Worm (Caenorhabditis elegans) whole organism, L2 larva: ENCODE measurements around the gene F43C11.2.

Experiments
- C34F6.9 ChIP-seq: fragments of 150-350 bp; optimal IDR thresholded peaks from 2 replicates; lab custom pipeline; 2014; ENCODE audit warnings: missing biosample characterization, missing genetic modification characterization
- F13H6.1 ChIP-seq: sonication (generic microtip); optimal IDR thresholded peaks from 2 replicates; lab custom pipeline; 2016; ENCODE audit warnings: missing genetic modification characterization, missing compliant biosample characterization
- R02D3.7 ChIP-seq: fragments of 150-350 bp; optimal IDR thresholded peaks from 2 replicates; lab custom pipeline; 2014; ENCODE audit warnings: missing biosample characterization, missing genetic modification characterization
- Y55F3AM.14 ChIP-seq: fragments of 200-800 bp; sonication (Bioruptor generic); optimal IDR thresholded peaks from 2 replicates; lab custom pipeline; 2018; ENCODE audit warnings: mild to moderate bottlenecking, missing genetic modification characterization, missing compliant biosample characterization
- ZK546.5 ChIP-seq: sonication (generic microtip); optimal IDR thresholded peaks from 2 replicates; lab custom pipeline; 2017; ENCODE audit warnings: missing biosample characterization, missing genetic modification characterization
- ama-1 ChIP-seq: fragments of 150-350 bp; optimal IDR thresholded peaks from 2 replicates; lab custom pipeline; 2018; ENCODE audit warnings: inconsistent platforms
- ceh-16 ChIP-seq: fragments of 150-350 bp; optimal IDR thresholded peaks from 2 replicates; lab custom pipeline; 2014; ENCODE audit warnings: missing biosample characterization, missing genetic modification characterization
- ceh-82 ChIP-seq: fragments of 150-350 bp; optimal IDR thresholded peaks from 2 replicates; lab custom pipeline; 2014; ENCODE audit warnings: missing biosample characterization, missing genetic modification characterization
- crh-2 ChIP-seq: sonication (generic microtip); optimal IDR thresholded peaks from 2 replicates; lab custom pipeline; 2017; ENCODE audit warnings: missing biosample characterization, missing genetic modification characterization
- elt-1 ChIP-seq: fragments of 150-350 bp; optimal IDR thresholded peaks from 2 replicates; lab custom pipeline; 2014; ENCODE audit warnings: missing biosample characterization, missing genetic modification characterization
- elt-3 ChIP-seq: sonication (generic microtip); optimal IDR thresholded peaks from 2 replicates; lab custom pipeline; 2017; ENCODE audit warnings: missing biosample characterization, missing genetic modification characterization
- fos-1 ChIP-seq: fragments of 150-350 bp; optimal IDR thresholded peaks from 2 replicates; lab custom pipeline; 2014; ENCODE audit warnings: missing biosample characterization, missing genetic modification characterization
- gmeb-1 ChIP-seq: fragments of 150-350 bp; optimal IDR thresholded peaks from 2 replicates; lab custom pipeline; 2014; ENCODE audit warnings: missing biosample characterization, missing genetic modification characterization
- lin-11 ChIP-seq: fragments of 150-350 bp; sonication (generic microtip); optimal IDR thresholded peaks from 2 replicates; lab custom pipeline; 2014; ENCODE audit warnings: missing biosample characterization, missing genetic modification characterization, inconsistent platforms, mixed read lengths
- lin-13 ChIP-seq: fragments of 150-350 bp; optimal IDR thresholded peaks from 2 replicates; lab custom pipeline; 2014; ENCODE audit warnings: missing biosample characterization, missing genetic modification reagents, missing genetic modification characterization
- lin-39 ChIP-seq: fragments of 150-350 bp; optimal IDR thresholded peaks from 2 replicates; lab custom pipeline; 2014; ENCODE audit warnings: missing biosample characterization, missing genetic modification reagents, missing genetic modification characterization
- lsy-2 ChIP-seq, 2 experiments: fragments of 150-350 bp in 1 of 2; sonication (generic microtip) in 1 of 2; optimal IDR thresholded peaks; 2 replicates each; lab custom pipeline; 2014 to 2017; ENCODE audit warnings: missing biosample characterization in 2 of 2, missing genetic modification characterization in 2 of 2
- mab-5 ChIP-seq: fragments of 150-350 bp; optimal IDR thresholded peaks from 2 replicates; lab custom pipeline; 2014; ENCODE audit warnings: missing biosample characterization, missing genetic modification characterization
- nhr-11 ChIP-seq: fragments of 150-350 bp; optimal IDR thresholded peaks from 2 replicates; lab custom pipeline; 2014; ENCODE audit warnings: missing biosample characterization, missing genetic modification characterization
- nhr-12 ChIP-seq: fragments of 150-350 bp; optimal IDR thresholded peaks from 2 replicates; lab custom pipeline; 2014; ENCODE audit warnings: missing biosample characterization, missing genetic modification characterization
- nhr-129 ChIP-seq: fragments of 150-350 bp; optimal IDR thresholded peaks from 2 replicates; lab custom pipeline; 2014; ENCODE audit warnings: missing biosample characterization, missing genetic modification characterization
- nhr-23 ChIP-seq: fragments of 150-350 bp; optimal IDR thresholded peaks from 2 replicates; lab custom pipeline; 2014; ENCODE audit warnings: missing biosample characterization, missing genetic modification reagents, missing genetic modification characterization
- nhr-237 ChIP-seq: fragments of 150-350 bp; optimal IDR thresholded peaks from 2 replicates; lab custom pipeline; 2014; ENCODE audit warnings: missing biosample characterization, missing genetic modification characterization
- nhr-25 ChIP-seq: fragments of 150-350 bp; sonication (generic microtip); optimal IDR thresholded peaks from 3 replicates; lab custom pipeline; 2014; ENCODE audit warnings: missing biosample characterization, missing genetic modification characterization
- nhr-77 ChIP-seq: fragments of 150-350 bp; optimal IDR thresholded peaks from 2 replicates; lab custom pipeline; 2014; ENCODE audit warnings: missing biosample characterization, missing genetic modification characterization
- peb-1 ChIP-seq: fragments of 150-350 bp; optimal IDR thresholded peaks from 2 replicates; lab custom pipeline; 2014; ENCODE audit warnings: missing biosample characterization, missing genetic modification characterization
- sem-4 ChIP-seq: fragments of 150-350 bp; optimal IDR thresholded peaks from 2 replicates; lab custom pipeline; 2014; ENCODE audit warnings: missing biosample characterization, missing genetic modification reagents, missing genetic modification characterization
- skn-1 ChIP-seq: sonication (generic microtip); optimal IDR thresholded peaks from 2 replicates; lab custom pipeline; 2017; ENCODE audit warnings: missing biosample characterization, missing genetic modification characterization
- sma-3 ChIP-seq: sonication (generic microtip); optimal IDR thresholded peaks from 2 replicates; lab custom pipeline; 2016; ENCODE audit warnings: missing genetic modification reagents, missing genetic modification characterization, missing compliant biosample characterization
- sma-9 ChIP-seq, 2 experiments: fragments of 150-350 bp in 1 of 2; sonication (generic microtip) in 1 of 2; optimal IDR thresholded peaks; 2 replicates each; lab custom pipeline; 2014 to 2016; ENCODE audit warnings: missing genetic modification characterization in 2 of 2, mild to moderate bottlenecking in 1 of 2, missing biosample characterization in 1 of 2, missing compliant biosample characterization in 1 of 2, missing genetic modification reagents in 1 of 2, moderate library complexity in 1 of 2
- unc-39 ChIP-seq: fragments of 150-350 bp; optimal IDR thresholded peaks from 2 replicates; lab custom pipeline; 2014; ENCODE audit warnings: missing biosample characterization, missing genetic modification characterization
- unc-55 ChIP-seq: fragments of 150-350 bp; sonication (generic microtip); optimal IDR thresholded peaks from 3 replicates; lab custom pipeline; 2014; ENCODE audit warnings: missing biosample characterization, missing genetic modification reagents, missing genetic modification characterization
- unc-62 ChIP-seq: fragments of 150-350 bp; optimal IDR thresholded peaks from 2 replicates; lab custom pipeline; 2014; ENCODE audit warnings: missing biosample characterization, missing genetic modification reagents, missing genetic modification characterization
- zag-1 ChIP-seq: fragments of 150-350 bp; optimal IDR thresholded peaks from 2 replicates; lab custom pipeline; 2014; ENCODE audit warnings: missing biosample characterization, missing genetic modification characterization
- ztf-1 ChIP-seq: fragments of 200-800 bp; sonication (Bioruptor generic); conservative IDR thresholded peaks from 2 replicates; pipeline ENCODE4 v1.3.6; 2022; ENCODE audit warnings: missing genetic modification characterization, missing compliant biosample characterization
- ztf-11 ChIP-seq: sonication (generic microtip); optimal IDR thresholded peaks from 2 replicates; lab custom pipeline; 2017; ENCODE audit warnings: missing biosample characterization, missing genetic modification characterization
- ztf-4 ChIP-seq: fragments of 150-350 bp; optimal IDR thresholded peaks from 2 replicates; lab custom pipeline; 2014; ENCODE audit warnings: missing biosample characterization, missing genetic modification characterization

The F43C11.2 gene

DNA sequence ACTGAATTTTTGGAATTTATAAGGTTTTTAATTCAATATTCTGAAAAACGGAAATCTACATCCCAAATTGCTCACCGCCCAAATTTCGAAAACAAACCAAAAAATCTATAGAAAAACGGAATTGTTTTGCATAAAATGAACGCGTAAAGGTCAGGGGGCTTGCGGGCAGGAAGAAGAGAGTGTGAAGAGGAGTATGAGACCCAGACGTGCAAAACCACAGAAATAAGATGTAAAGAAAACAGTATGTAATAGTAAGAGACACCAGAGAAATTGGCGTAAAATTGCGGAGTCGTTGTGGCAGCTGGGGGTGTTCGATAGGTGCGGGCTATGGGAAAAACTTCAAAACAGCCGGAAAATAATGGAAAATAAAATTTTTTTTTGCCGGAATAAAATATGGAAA, 13.6 kb upstream of the F43C11.2 start:
- TF ChIP-seq skn-1 (tag; lab: Kevin White, UChicago) (no peak), lsy-2 (tag; optimal IDR thresholded peaks at IDR 0.05; lab: Kevin White, UChicago) (peak in 1 of 2 experiments; percentile 38), gmeb-1 (tag; lab: Kevin White, UChicago) (no peak), ztf-4 (no peak), crh-2 (tag; lab: Kevin White, UChicago) (peak; percentile 14), ztf-11 (no peak), zag-1 (no peak), F13H6.1 (no peak), mab-5 (tag; lab: Kevin White, UChicago) (no peak), fos-1 (no peak), nhr-25 (tag; lab: Kevin White, UChicago) (no peak), unc-55 (GFP tag; lab: Kevin White, UChicago) (peak; percentile 26), lin-11 (no peak), ZK546.5 (tag; lab: Kevin White, UChicago) (no peak), ama-1 (lab: Kevin White, UChicago) (no peak)

DNA sequence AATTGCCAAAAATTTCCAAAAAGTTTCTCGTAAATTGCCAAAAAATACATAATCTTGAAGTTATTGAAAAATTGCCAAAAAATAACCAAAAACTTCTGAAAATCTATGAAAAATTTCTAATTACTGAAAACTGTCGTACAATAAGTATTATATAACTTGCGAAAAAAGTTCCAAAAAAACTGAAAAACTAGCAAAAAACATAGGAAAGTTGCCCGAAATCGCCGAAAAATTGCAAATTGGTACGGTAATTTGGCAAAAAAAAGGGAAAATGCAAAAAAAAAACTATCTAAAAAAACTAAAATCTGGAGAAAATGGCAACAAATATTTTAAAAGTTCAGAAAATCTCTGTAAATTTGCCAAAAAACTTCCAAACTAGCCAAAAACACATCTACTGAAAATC, 13.1 kb upstream of the F43C11.2 start, which contains the start of gene enri-1:
enri-1 (minus strand) TSS at position 101 of the 400 bp plus-strand sequence.
- TF ChIP-seq fos-1 = no peak
- no peak for TF ChIP-seq C34F6.9
- no peak for TF ChIP-seq R02D3.7 (tag; lab: Kevin White, UChicago)
- TF ChIP-seq unc-39 (tag; lab: Kevin White, UChicago) = no peak
- no peak for TF ChIP-seq ztf-11
- TF ChIP-seq mab-5 (tag; lab: Kevin White, UChicago) = no peak
- no peak for TF ChIP-seq sma-3
- no peak for TF ChIP-seq lsy-2 (tag; optimal IDR thresholded peaks at IDR 0.05; lab: Kevin White, UChicago)
- no peak for TF ChIP-seq nhr-23 (tag; lab: Kevin White, UChicago)
- no peak for TF ChIP-seq crh-2 (tag; lab: Kevin White, UChicago)
- TF ChIP-seq lin-13 = no peak
- no peak for TF ChIP-seq unc-62
- no peak for TF ChIP-seq ceh-82 (tag; lab: Kevin White, UChicago)
- no peak for TF ChIP-seq nhr-237 (tag; lab: Kevin White, UChicago)
- no peak for TF ChIP-seq ZK546.5 (tag; lab: Kevin White, UChicago)
- no peak for TF ChIP-seq elt-1 (tag; lab: Kevin White, UChicago)
- TF ChIP-seq, all 48 proteins: peak for 0

DNA sequence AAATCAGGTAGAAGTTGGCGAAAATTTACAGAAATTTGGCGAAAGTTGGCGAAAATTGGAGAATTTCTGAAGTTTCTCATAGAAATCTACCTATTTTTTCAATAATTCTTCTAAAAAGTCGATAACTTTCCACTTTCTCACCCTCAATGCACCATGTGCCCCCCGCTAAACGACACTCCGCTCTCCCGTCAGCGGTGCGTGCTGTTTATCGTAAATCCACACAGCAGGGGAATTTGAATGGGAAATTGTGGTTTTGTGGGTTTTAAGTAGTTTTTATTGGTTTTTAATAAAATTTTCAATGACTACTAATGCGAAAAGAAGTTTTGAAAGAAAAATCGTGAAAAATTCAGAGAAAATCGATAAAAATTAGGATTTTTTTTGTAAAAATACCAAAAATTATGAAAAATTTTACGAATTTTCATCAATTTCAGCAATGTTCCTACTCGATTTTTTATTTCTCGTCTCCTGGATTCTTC, 12.5 kb upstream of the F43C11.2 start, which contains the start of gene F43C11.6:
F43C11.6 (plus strand) TSS at position 426 of the 476 bp plus-strand sequence.
- TF ChIP-seq nhr-23 (tag; lab: Kevin White, UChicago) = no peak
- no peak for TF ChIP-seq gmeb-1 (tag; lab: Kevin White, UChicago)
- TF ChIP-seq crh-2 (tag; lab: Kevin White, UChicago) = peak; percentile 9
- peak; percentile 16 for TF ChIP-seq C34F6.9
- TF ChIP-seq lin-13 = peak; percentile 42
- peak; percentile 13 for TF ChIP-seq nhr-129 (tag; lab: Kevin White, UChicago)
- TF ChIP-seq R02D3.7 (tag; lab: Kevin White, UChicago) = peak; percentile 69
- TF ChIP-seq unc-55 (GFP tag; lab: Kevin White, UChicago) = peak; percentile 62
- peak in 1 of 2 experiments; percentile 61 for TF ChIP-seq lsy-2 (tag; optimal IDR thresholded peaks at IDR 0.05; lab: Kevin White, UChicago)

DNA sequence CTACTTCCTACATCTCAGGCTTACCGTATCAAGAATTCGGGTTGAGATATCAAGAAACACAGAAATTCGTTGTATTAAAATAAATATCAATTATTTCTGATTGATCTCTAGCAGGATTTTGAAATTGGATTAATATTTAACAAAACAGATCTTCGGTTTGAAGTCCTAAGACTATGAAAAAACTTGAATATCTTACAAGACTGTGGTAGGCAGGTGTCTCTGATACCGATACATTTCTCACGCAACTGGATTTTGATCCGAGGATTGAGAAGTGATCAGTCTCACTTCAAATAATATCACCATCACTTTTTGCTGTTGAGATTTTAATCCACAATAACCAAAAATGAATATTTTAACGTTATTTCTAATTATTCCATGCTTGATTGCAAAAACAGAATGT, 7.9 kb upstream of the F43C11.2 start, which contains the start of gene F43C11.4:
F43C11.4 (plus strand) TSS at position 301 of the 400 bp plus-strand sequence.
- TF ChIP-seq crh-2 (tag; lab: Kevin White, UChicago) = no peak
- TF ChIP-seq ceh-16 (tag; lab: Kevin White, UChicago) = no peak
- no peak for TF ChIP-seq ama-1 (lab: Kevin White, UChicago)
- no peak for TF ChIP-seq elt-3 (tag; lab: Kevin White, UChicago)
- TF ChIP-seq unc-62 = no peak
- TF ChIP-seq lin-13 = no peak
- TF ChIP-seq lin-39 (tag; lab: Kevin White, UChicago) = no peak
- TF ChIP-seq peb-1 (tag; lab: Kevin White, UChicago) = no peak
- no peak for TF ChIP-seq sma-9 (GFP tag; optimal IDR thresholded peaks at IDR 0.05; lab: Kevin White, UChicago)
- no peak for TF ChIP-seq sma-9 (tag; optimal IDR thresholded peaks at IDR 0.05; lab: Kevin White, UChicago)
- TF ChIP-seq nhr-77 (tag; lab: Kevin White, UChicago) = no peak
- TF ChIP-seq nhr-25 (tag; lab: Kevin White, UChicago) = no peak
- TF ChIP-seq, all 48 proteins: peak for 0

DNA sequence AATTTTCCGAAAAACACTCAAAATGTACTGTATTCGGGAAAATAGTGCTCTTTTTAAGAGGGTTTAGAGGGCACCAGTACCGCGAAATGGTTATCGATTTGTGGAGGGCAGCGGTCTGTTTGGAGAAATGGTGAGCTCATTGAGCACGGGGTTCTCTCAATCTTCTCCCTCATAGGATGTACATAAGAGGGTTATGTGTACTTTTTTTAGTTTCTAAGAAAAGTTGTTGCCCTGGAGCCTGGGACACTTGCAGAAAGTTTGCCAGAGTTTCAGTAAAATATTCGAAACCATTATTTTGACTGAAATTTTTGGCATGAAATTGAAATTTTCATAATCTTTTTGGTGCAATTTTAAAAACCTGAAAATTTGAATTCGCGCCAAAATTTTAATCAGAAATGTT, 2.0 kb upstream of the F43C11.2 start, which contains the start of gene F43C11.10:
F43C11.10 (minus strand) TSS at position 101 of the 400 bp plus-strand sequence.
- TF ChIP-seq unc-55 (GFP tag; lab: Kevin White, UChicago) (no peak), ama-1 (lab: Kevin White, UChicago) (no peak), nhr-23 (tag; lab: Kevin White, UChicago) (no peak), nhr-12 (no peak), Y55F3AM.14 (GFP tag; lab: Kevin White, UChicago) (no peak), lsy-2 (tag; optimal IDR thresholded peaks at IDR 0.05; lab: Kevin White, UChicago) (no peak), unc-62 (no peak), nhr-77 (tag; lab: Kevin White, UChicago) (no peak), R02D3.7 (tag; lab: Kevin White, UChicago) (no peak), nhr-129 (tag; lab: Kevin White, UChicago) (no peak), F13H6.1 (no peak), ztf-1 (GFP tag; lab: Robert Waterston, UW) (no peak), nhr-11 (tag; lab: Kevin White, UChicago) (no peak), sem-4 (tag; lab: Kevin White, UChicago) (no peak)
